Worm (Caenorhabditis elegans): ENCODE results near the gene C02D5.4.

DNA sequence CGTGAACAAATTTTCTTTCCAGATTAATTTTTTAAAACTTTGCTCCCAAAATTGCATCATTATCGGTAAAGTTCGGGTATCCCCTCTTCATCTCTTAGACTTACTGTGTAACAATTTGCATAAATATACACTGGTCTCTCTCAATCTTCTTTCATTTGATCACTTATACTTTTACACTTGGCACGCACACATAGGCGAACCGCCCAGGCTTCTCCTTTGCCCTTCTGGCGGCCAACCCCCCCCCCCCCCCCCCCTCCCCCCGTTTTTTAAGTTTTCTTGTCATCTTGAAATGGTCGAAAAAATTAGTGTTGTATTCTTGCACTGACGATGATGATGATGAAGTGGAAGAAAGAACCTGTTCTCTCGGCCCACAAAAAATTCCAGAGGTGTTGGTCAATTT lies 18.3 kb downstream of the C02D5.4 start:
- TF ChIP-seq tbx-7 (tag; optimal IDR thresholded peaks at IDR 0.05) (no peak), lim-6 (tag; optimal IDR thresholded peaks at IDR 0.05) (no peak), ceh-48 (tag; optimal IDR thresholded peaks at IDR 0.05) (no peak), ceh-22 (tag; optimal IDR thresholded peaks at IDR 0.05) (no peak), ets-4 (tag; optimal IDR thresholded peaks at IDR 0.05) (no peak), unc-3 (GFP tag; conservative IDR thresholded peaks at IDR 0.05) (no peak), unc-3 (tag; optimal IDR thresholded peaks at IDR 0.05) (no peak), ceh-18 (tag; optimal IDR thresholded peaks at IDR 0.05) (no peak), gmeb-2 (tag; optimal IDR thresholded peaks at IDR 0.05) (no peak)

Measured in whole organism, late embryonic.